Fruit fly (Drosophila melanogaster): ENCODE data around the gene Sirup.

Gene Sirup

dm6 chr2L:7998655-7999054 is at the start of gene Sirup:
TSS of gene Sirup (plus strand) at chr2L:7998869.
- no peak for TF ChIP-seq CG8478 (optimal IDR thresholded peaks at IDR 0.05)
- TF ChIP-seq CTCF (optimal IDR thresholded peaks at IDR 0.05), result peak; percentile 65 to 73

DNA sequence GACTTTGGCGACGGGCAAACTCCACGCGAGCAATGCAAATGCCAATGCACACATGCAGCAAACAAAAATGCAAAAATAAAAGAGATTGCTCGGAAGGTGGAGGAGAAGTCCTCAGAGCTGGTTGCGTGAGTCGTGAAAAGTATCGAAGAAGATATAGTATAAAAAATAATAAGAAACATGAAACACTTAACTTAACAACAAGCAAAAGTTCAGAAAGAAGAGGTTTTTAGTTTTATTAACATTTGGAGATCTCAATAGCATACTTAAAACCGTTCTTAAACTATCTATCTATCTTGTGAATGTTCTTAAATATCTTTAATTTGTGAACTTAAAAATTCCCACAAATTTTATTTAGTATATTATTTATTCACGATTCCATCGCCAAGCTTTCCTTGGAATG is 49.7 kb upstream of the Sirup start:
- TF ChIP-seq CTCF (optimal IDR thresholded peaks at IDR 0.05) (no peak), CG8478 (optimal IDR thresholded peaks at IDR 0.05) (no peak)

- TF ChIP-seq CTCF (optimal IDR thresholded peaks at IDR 0.05), result no peak
- TF ChIP-seq CG8478 (optimal IDR thresholded peaks at IDR 0.05), result no peak
These were observed 48.9 kb upstream of the Sirup start for dm6 chr2L:7949788-7950187.

- TF ChIP-seq CTCF (optimal IDR thresholded peaks at IDR 0.05), result no peak
These were observed 46.7 kb upstream of the Sirup start for dm6 chr2L:7951934-7952333.

DNA sequence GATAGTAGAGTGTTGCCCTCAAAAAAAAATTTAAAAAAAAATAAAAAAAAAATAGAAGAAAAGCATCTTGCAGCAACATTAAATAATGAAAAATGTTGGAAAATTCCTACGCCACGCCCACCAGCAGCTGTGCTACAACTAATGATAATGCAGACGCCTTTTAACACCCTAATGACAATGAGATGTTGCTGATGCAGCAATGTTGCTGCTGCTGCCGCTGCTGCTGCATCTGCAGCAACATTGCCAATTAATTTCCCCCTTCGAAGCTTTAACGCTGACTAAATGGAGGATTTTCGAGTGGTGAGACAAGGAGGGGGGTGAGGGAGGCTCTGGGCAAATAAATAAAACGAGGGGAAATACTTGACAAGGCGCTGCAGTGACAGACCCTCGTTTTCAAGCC is 46.3 kb upstream of the Sirup start:
- TF ChIP-seq CG8478 (optimal IDR thresholded peaks at IDR 0.05) (no peak), CTCF (optimal IDR thresholded peaks at IDR 0.05) (no peak)

DNA sequence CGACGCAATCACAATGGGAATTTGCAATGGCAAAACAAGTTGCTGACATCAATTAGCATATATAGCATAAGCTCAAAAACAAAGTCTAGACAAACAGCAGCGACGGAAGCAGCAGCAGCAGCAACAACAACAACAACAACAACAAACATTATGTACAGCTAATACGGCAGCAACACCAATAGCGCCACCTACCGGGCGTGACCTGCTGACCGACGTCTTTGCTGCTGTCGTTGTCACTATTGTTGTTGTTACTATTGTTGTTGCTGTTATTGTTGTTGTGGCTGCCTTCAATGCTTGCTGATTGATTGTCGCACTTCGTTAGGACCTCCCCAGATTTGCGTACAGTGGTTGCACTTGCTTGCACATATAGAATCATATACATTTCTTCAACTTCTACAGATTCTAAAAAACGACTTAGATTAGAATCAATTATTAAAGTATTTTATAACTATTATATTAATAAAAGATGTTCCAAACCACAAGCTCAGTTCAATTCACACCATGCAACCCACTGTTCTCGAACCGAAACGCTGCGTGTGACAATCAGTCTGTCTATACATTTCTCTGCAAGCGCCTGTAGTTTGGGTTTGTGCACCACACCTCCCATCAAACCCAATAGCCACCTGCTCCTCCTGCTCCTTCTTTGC is 45.2 kb upstream of the Sirup start:
- TF ChIP-seq CG8478 (optimal IDR thresholded peaks at IDR 0.05) (no peak), CTCF (optimal IDR thresholded peaks at IDR 0.05) (peak; percentile 76 to 89)

DNA sequence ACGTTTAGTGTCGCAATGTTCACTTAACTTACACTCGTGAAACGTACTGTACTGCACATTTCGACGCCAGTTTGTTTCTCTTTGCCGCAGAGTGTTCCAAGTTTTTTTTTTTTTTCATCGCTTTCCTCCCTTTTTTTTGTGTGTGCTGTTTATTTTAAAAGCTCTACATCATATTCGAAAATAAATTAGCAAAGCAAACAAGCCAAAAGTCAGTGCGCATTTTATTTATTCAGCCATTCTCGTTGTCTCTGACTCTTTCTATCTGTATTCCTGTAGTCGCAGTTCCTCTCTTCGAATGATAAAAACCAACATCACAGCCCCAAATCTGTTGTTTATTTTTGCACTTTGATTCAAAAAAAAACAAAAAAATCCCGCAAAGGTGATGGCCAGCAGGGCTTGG is 44.1 kb upstream of the Sirup start:
- no peak for TF ChIP-seq CG8478 (optimal IDR thresholded peaks at IDR 0.05)
- TF ChIP-seq CTCF (optimal IDR thresholded peaks at IDR 0.05), result no peak

- TF ChIP-seq CTCF (optimal IDR thresholded peaks at IDR 0.05) (no peak), CG8478 (optimal IDR thresholded peaks at IDR 0.05) (no peak)
These were observed 42.2 kb upstream of the Sirup start for dm6 chr2L:7956310-7957067.

dm6 chr2L:7957068-7957868 is 41.4 kb upstream of the Sirup start:
- no peak for TF ChIP-seq CG8478 (optimal IDR thresholded peaks at IDR 0.05)
- TF ChIP-seq CTCF (optimal IDR thresholded peaks at IDR 0.05), result no peak

DNA sequence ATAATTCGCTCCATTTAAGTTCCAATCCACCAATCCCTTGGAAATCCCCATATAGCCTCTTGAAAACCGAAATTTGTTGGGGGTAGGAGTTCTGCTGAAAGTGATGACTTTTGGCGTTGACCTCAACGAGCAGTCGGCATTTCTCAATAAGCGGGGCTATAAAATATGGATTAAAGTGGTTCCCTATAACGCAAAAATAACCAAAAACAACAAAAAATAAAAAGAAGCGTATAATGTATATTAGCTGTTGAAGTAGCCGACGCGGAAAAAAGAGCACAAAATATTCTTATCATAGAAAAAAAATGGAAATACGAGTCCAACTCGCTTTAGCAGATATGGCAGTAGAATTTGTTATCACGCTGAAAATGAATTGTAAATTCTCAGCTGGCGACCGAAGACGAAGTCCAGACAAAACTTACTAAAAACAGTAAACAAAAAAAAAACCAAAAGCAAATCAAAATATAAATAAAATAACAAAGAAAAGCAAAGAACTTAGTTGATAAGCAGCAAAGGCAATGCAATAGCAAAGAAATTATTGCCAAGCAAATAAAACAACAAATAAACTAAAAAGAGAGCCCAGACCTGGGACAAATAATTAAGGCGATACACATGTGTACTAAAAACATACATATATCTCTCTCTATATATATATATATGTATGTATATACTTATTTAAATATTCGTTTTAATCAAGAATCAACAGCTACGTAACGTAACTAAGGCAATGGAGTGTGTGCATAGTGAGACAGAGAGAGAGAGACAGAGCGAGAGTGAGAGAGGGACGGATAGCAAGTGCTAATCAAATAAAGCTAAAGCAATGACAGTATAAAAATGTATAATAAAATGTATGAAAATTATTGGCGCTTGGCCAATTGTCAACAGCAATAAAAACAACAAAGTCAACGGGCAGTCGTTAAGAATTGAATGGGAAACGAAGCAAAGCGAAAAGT is 37.8 kb upstream of the Sirup start:
- TF ChIP-seq CG8478 (optimal IDR thresholded peaks at IDR 0.05) (no peak), CTCF (optimal IDR thresholded peaks at IDR 0.05) (no peak)

- TF ChIP-seq CG8478 (optimal IDR thresholded peaks at IDR 0.05), result no peak
- TF ChIP-seq CTCF (optimal IDR thresholded peaks at IDR 0.05), result no peak
These were observed 36.4 kb upstream of the Sirup start for dm6 chr2L:7962237-7962636.

- TF ChIP-seq CG8478 (optimal IDR thresholded peaks at IDR 0.05), result no peak
- no peak for TF ChIP-seq CTCF (optimal IDR thresholded peaks at IDR 0.05)
These were observed 35.8 kb upstream of the Sirup start for dm6 chr2L:7962881-7963280.

dm6 chr2L:7964611-7965010 is 34.1 kb upstream of the Sirup start:
- TF ChIP-seq CTCF (optimal IDR thresholded peaks at IDR 0.05), result no peak
- TF ChIP-seq CG8478 (optimal IDR thresholded peaks at IDR 0.05), result no peak

- TF ChIP-seq CTCF (optimal IDR thresholded peaks at IDR 0.05), result no peak
- TF ChIP-seq CG8478 (optimal IDR thresholded peaks at IDR 0.05), result no peak
These were observed 32.7 kb upstream of the Sirup start for dm6 chr2L:7965808-7966460.
